Fruit fly (Drosophila melanogaster) whole organism, embryonic: ENCODE measurements around the gene spas.

Experiments used
- ATbp ChIP-seq: fragments of 200-800 bp; sonication (Bioruptor generic); optimal IDR thresholded peaks from 2 replicates; lab custom pipeline; 2017; ENCODE audit warnings: missing biosample characterization, mild to moderate bottlenecking, missing genetic modification characterization, missing genetic modification reagents
- Antp ChIP-seq: fragments of 200-800 bp; sonication (Bioruptor generic); optimal IDR thresholded peaks from 3 replicates; lab custom pipeline; 2016; ENCODE audit warnings: missing biosample characterization, missing genetic modification characterization
- CG10543 ChIP-seq: fragments of 200-800 bp; sonication (Bioruptor generic); optimal IDR thresholded peaks from 3 replicates; lab custom pipeline; 2017; ENCODE audit warnings: missing biosample characterization, mild to moderate bottlenecking, missing genetic modification characterization, moderate library complexity
- CG12391 ChIP-seq: fragments of 200-800 bp; sonication (Bioruptor generic); optimal IDR thresholded peaks from 3 replicates; lab custom pipeline; 2018; ENCODE audit warnings: missing biosample characterization, mild to moderate bottlenecking, missing genetic modification characterization, moderate library complexity
- CG12769 ChIP-seq: fragments of 200-800 bp; sonication (Bioruptor generic); optimal IDR thresholded peaks from 2 replicates; lab custom pipeline; 2019; ENCODE audit warnings: missing biosample characterization, mild to moderate bottlenecking, missing genetic modification characterization, moderate library complexity
- CG15479 ChIP-seq: fragments of 200-800 bp; sonication (Bioruptor generic); optimal IDR thresholded peaks from 3 replicates; lab custom pipeline; 2019; ENCODE audit warnings: missing biosample characterization, mild to moderate bottlenecking, missing genetic modification characterization, moderate library complexity
- CG1602 ChIP-seq: fragments of 200-800 bp; sonication (Bioruptor generic); optimal IDR thresholded peaks from 3 replicates; lab custom pipeline; 2016; ENCODE audit warnings: missing biosample characterization, missing genetic modification characterization
- CG17328 ChIP-seq: fragments of 200-800 bp; sonication (Bioruptor generic); IDR thresholded peaks from 2 replicates; pipeline ENCODE4 v1.3.6; 2022; ENCODE audit warnings: missing biosample characterization, missing genetic modification characterization
- CG17385 ChIP-seq: fragments of 200-800 bp; sonication (Bioruptor generic); optimal IDR thresholded peaks from 3 replicates; lab custom pipeline; 2018; ENCODE audit warnings: missing biosample characterization, mild to moderate bottlenecking, missing genetic modification characterization
- CG17612 ChIP-seq: fragments of 200-800 bp; sonication (Bioruptor generic); IDR thresholded peaks from 2 replicates; pipeline ENCODE4 v1.3.6; 2022; ENCODE audit warnings: missing biosample characterization, missing genetic modification characterization
- CG18599 ChIP-seq: fragments of 200-800 bp; sonication (Bioruptor generic); optimal IDR thresholded peaks from 3 replicates; lab custom pipeline; 2017; ENCODE audit warnings: missing biosample characterization, missing genetic modification characterization, mild to moderate bottlenecking, moderate library complexity, missing genetic modification reagents
- CG2116 ChIP-seq: fragments of 200-800 bp; sonication (Bioruptor generic); optimal IDR thresholded peaks from 3 replicates; lab custom pipeline; 2018; ENCODE audit warnings: missing biosample characterization, mild to moderate bottlenecking, missing genetic modification characterization
- CG3065 ChIP-seq: fragments of 200-800 bp; sonication (Bioruptor generic); optimal IDR thresholded peaks from 2 replicates; lab custom pipeline; 2016; ENCODE audit warnings: missing biosample characterization, missing genetic modification characterization
- CG31365 ChIP-seq: fragments of 200-800 bp; sonication (Bioruptor generic); optimal IDR thresholded peaks from 2 replicates; lab custom pipeline; 2018; ENCODE audit warnings: missing biosample characterization, mild to moderate bottlenecking, missing genetic modification characterization
- CG32532 ChIP-seq: fragments of 200-800 bp; sonication (Bioruptor generic); IDR thresholded peaks from 2 replicates; pipeline ENCODE4 v1.3.6; 2022; ENCODE audit warnings: missing biosample characterization, missing genetic modification characterization
- CG33557 ChIP-seq: fragments of 200-800 bp; sonication (Bioruptor generic); optimal IDR thresholded peaks from 2 replicates; lab custom pipeline; 2019; ENCODE audit warnings: missing biosample characterization, mild to moderate bottlenecking, missing genetic modification characterization, moderate library complexity
- CG3407 ChIP-seq: fragments of 200-800 bp; sonication (Bioruptor generic); optimal IDR thresholded peaks from 2 replicates; lab custom pipeline; 2018; ENCODE audit warnings: missing biosample characterization, mild to moderate bottlenecking, missing genetic modification characterization
- CG43689 ChIP-seq: fragments of 200-800 bp; sonication (Bioruptor generic); IDR thresholded peaks from 2 replicates; pipeline ENCODE4 v1.3.6; 2022; ENCODE audit warnings: missing biosample characterization, missing genetic modification characterization
- CG4617 ChIP-seq: fragments of 200-800 bp; sonication (Bioruptor generic); optimal IDR thresholded peaks from 3 replicates; lab custom pipeline; 2016; ENCODE audit warnings: missing biosample characterization, missing genetic modification characterization, borderline replicate concordance
- CG6689 ChIP-seq: fragments of 200-800 bp; sonication (Bioruptor generic); IDR thresholded peaks from 2 replicates; pipeline ENCODE4 v1.3.6; 2022; ENCODE audit warnings: missing biosample characterization, missing genetic modification characterization
- CG7987 ChIP-seq: fragments of 200-800 bp; sonication (Bioruptor generic); optimal IDR thresholded peaks from 2 replicates; lab custom pipeline; 2018; ENCODE audit warnings: missing biosample characterization, mild to moderate bottlenecking, missing genetic modification characterization, moderate library complexity
- CG8089 ChIP-seq: fragments of 200-800 bp; sonication (Bioruptor generic); optimal IDR thresholded peaks from 3 replicates; lab custom pipeline; 2016; ENCODE audit warnings: missing biosample characterization, missing genetic modification characterization
- CG8290 ChIP-seq, 3 experiments: fragments of 200-800 bp; sonication (Bioruptor generic); optimal IDR thresholded peaks; 2 replicates each; lab custom pipeline; 2016 to 2019; ENCODE audit warnings: missing biosample characterization in 3 of 3, missing genetic modification characterization in 3 of 3, mild to moderate bottlenecking in 2 of 3, moderate library complexity in 1 of 3
- CG8359 ChIP-seq: fragments of 200-800 bp; sonication (Bioruptor generic); optimal IDR thresholded peaks from 2 replicates; lab custom pipeline; 2017; ENCODE audit warnings: missing biosample characterization, mild to moderate bottlenecking, missing genetic modification characterization, borderline replicate concordance
- CG9817 ChIP-seq: fragments of 200-800 bp; sonication (Bioruptor generic); optimal IDR thresholded peaks from 2 replicates; lab custom pipeline; 2018; ENCODE audit warnings: missing biosample characterization, mild to moderate bottlenecking, missing genetic modification characterization, moderate library complexity
- Doc3 ChIP-seq: fragments of 200-800 bp; sonication (Bioruptor generic); IDR thresholded peaks from 3 replicates; pipeline ENCODE4 v1.3.6; 2022; ENCODE audit warnings: missing biosample characterization, missing genetic modification characterization; ENCODE audit not compliant: partially characterized antibody
- HHEX ChIP-seq: fragments of 200-800 bp; sonication (Bioruptor generic); optimal IDR thresholded peaks from 3 replicates; lab custom pipeline; 2017; ENCODE audit warnings: missing biosample characterization, mild to moderate bottlenecking, missing genetic modification characterization, missing genetic modification reagents
- Hand ChIP-seq: fragments of 200-800 bp; sonication (Bioruptor generic); optimal IDR thresholded peaks from 2 replicates; lab custom pipeline; 2017; ENCODE audit warnings: mild to moderate bottlenecking, missing biosample characterization, missing genetic modification reagents, missing genetic modification characterization
- Hr3 ChIP-seq: fragments of 200-800 bp; sonication (Bioruptor generic); optimal IDR thresholded peaks from 3 replicates; lab custom pipeline; 2016; ENCODE audit warnings: missing biosample characterization, missing genetic modification characterization
- Med ChIP-seq: fragments of 200-800 bp; sonication (Bioruptor generic); peaks from one replicate; lab custom pipeline; 2016; ENCODE audit warnings: missing biosample characterization, missing genetic modification characterization, mild to moderate bottlenecking, inconsistent platforms, moderate library complexity
- Side ChIP-seq: fragments of 200-800 bp; sonication (Bioruptor generic); optimal IDR thresholded peaks from 2 replicates; lab custom pipeline; 2016; ENCODE audit warnings: missing biosample characterization, missing genetic modification characterization
- Ssrp ChIP-seq: fragments of 200-800 bp; sonication (Bioruptor generic); optimal IDR thresholded peaks from 2 replicates; lab custom pipeline; 2018; ENCODE audit warnings: missing biosample characterization, mild to moderate bottlenecking, missing genetic modification characterization, moderate library complexity
- Trl ChIP-seq, 3 experiments: fragments of >200 bp in 2 of 3; fragments of 200-800 bp in 1 of 3; sonication (Bioruptor generic) in 1 of 3; optimal IDR thresholded peaks; 2 replicates in 1 of 3; 3 replicates in 2 of 3; lab custom pipeline; 2016 to 2017; ENCODE audit warnings: missing biosample characterization in 1 of 3, missing genetic modification characterization in 1 of 3
- bcd ChIP-seq: fragments of 200-800 bp; sonication (Bioruptor generic); optimal IDR thresholded peaks from 2 replicates; lab custom pipeline; 2017; ENCODE audit warnings: missing biosample characterization, mild to moderate bottlenecking, missing genetic modification characterization
- cato ChIP-seq: fragments of 200-800 bp; sonication (Bioruptor generic); optimal IDR thresholded peaks from 2 replicates; lab custom pipeline; 2016; ENCODE audit warnings: missing biosample characterization, missing genetic modification characterization, borderline replicate concordance
- cg ChIP-seq: fragments of 200-800 bp; sonication (Bioruptor generic); optimal IDR thresholded peaks from 3 replicates; lab custom pipeline; 2019; ENCODE audit warnings: missing biosample characterization, mild to moderate bottlenecking, missing genetic modification characterization, moderate library complexity
- chinmo ChIP-seq: fragments of 200-800 bp; sonication (Bioruptor generic); IDR thresholded peaks from 4 replicates; pipeline ENCODE4 v1.3.6; 2022; ENCODE audit warnings: missing biosample characterization, missing genetic modification characterization; ENCODE audit not compliant: partially characterized antibody
- corto ChIP-seq: fragments of 200-800 bp; sonication (Bioruptor generic); optimal IDR thresholded peaks from 2 replicates; lab custom pipeline; 2016; ENCODE audit warnings: missing biosample characterization, mild to moderate bottlenecking, missing genetic modification characterization, moderate library complexity
- crol ChIP-seq: fragments of 200-800 bp; sonication (Bioruptor generic); IDR thresholded peaks from 2 replicates; pipeline ENCODE4 v1.3.6; 2022; ENCODE audit warnings: missing biosample characterization, missing genetic modification characterization
- gcm ChIP-seq: fragments of 200-800 bp; sonication (Bioruptor generic); optimal IDR thresholded peaks from 2 replicates; lab custom pipeline; 2019; ENCODE audit warnings: missing biosample characterization, mild to moderate bottlenecking, missing genetic modification characterization, moderate library complexity
- insv ChIP-seq, 2 experiments: fragments of 200-800 bp; sonication (Bioruptor generic); optimal IDR thresholded peaks; 3 replicates each; lab custom pipeline; 2016 to 2018; ENCODE audit warnings: missing biosample characterization in 2 of 2, missing genetic modification characterization in 2 of 2
- lab ChIP-seq: fragments of 200-800 bp; sonication (Bioruptor generic); optimal IDR thresholded peaks from 3 replicates; lab custom pipeline; 2017; ENCODE audit warnings: missing biosample characterization, missing genetic modification characterization, mild to moderate bottlenecking, moderate library complexity, missing genetic modification reagents
- mld ChIP-seq: fragments of 200-800 bp; sonication (Bioruptor generic); IDR thresholded peaks from 3 replicates; pipeline ENCODE4 v1.3.6; 2022; ENCODE audit warnings: missing biosample characterization, missing genetic modification characterization; ENCODE audit not compliant: partially characterized antibody
- psq ChIP-seq: fragments of 200-800 bp; sonication (Bioruptor generic); optimal IDR thresholded peaks from 2 replicates; lab custom pipeline; 2017; ENCODE audit warnings: missing biosample characterization, missing genetic modification characterization
- tna ChIP-seq: fragments of 200-800 bp; sonication (Bioruptor generic); IDR thresholded peaks from 2 replicates; pipeline ENCODE4 v1.3.6; 2022; ENCODE audit warnings: missing biosample characterization, missing genetic modification characterization; ENCODE audit not compliant: partially characterized antibody
- z ChIP-seq: fragments of 200-800 bp; sonication (Bioruptor generic); IDR thresholded peaks from 3 replicates; pipeline ENCODE4 v1.3.6; 2022; ENCODE audit warnings: missing biosample characterization, missing genetic modification characterization

Gene spas

dm6 chr3R:24046580-24047225 is 8.7 kb downstream of the spas start (continued):
- no peak for TF ChIP-seq CG43689 (GFP tag; lab: Robert Waterston, UW)
- TF ChIP-seq tna (GFP tag; lab: Robert Waterston, UW): 0 out of 2 replicates have a peak, but pooled peaks have one; percentile 25
- TF ChIP-seq Hand: no peak
- peak; percentile 21 for TF ChIP-seq CG12391 (tag; lab: Kevin White, UChicago)
- TF ChIP-seq CG7987 (GFP tag; lab: Kevin White, UChicago): no peak
- TF ChIP-seq bcd: no peak
- no peak for TF ChIP-seq CG17612 (GFP tag; lab: Robert Waterston, UW)
- TF ChIP-seq cg (GFP tag; lab: Kevin White, UChicago): peak; percentile 79
- TF ChIP-seq Med (GFP tag; lab: Kevin White, UChicago): peak; percentile 77
- no peak for TF ChIP-seq mld (GFP tag; lab: Robert Waterston, UW)
- no peak for TF ChIP-seq CG8359 (GFP tag; lab: Kevin White, UChicago)
- TF ChIP-seq gcm (GFP tag; lab: Kevin White, UChicago): peak; percentile 14
- 0 out of 2 replicates have a peak, but pooled peaks have one; percentile 4 for TF ChIP-seq CG32532 (GFP tag; lab: Robert Waterston, UW)
- no peak for TF ChIP-seq Hr3
- peak; percentile 81 for TF ChIP-seq CG31365 (tag; lab: Kevin White, UChicago)
- TF ChIP-seq CG1602 (GFP tag; lab: Kevin White, UChicago): no peak
- TF ChIP-seq CG17385: peak; percentile 75
- TF ChIP-seq z (GFP tag; lab: Robert Waterston, UW): 0 out of 3 replicates have a peak, but pooled peaks have one; percentile 18
- TF ChIP-seq CG3407 (GFP tag; lab: Kevin White, UChicago): no peak
- 0 out of 4 replicates have a peak, but pooled peaks have one; percentile 26 for TF ChIP-seq chinmo
- no peak for TF ChIP-seq CG8290 (GFP tag; optimal IDR thresholded peaks at IDR 0.05; lab: Kevin White, UChicago)
- TF ChIP-seq CG8290 (tag; optimal IDR thresholded peaks at IDR 0.05; lab: Kevin White, UChicago): peak in 1 of 2 experiments; percentile 18
- TF ChIP-seq Antp (GFP tag; lab: Kevin White, UChicago): no peak
- peak; percentile 58 to 68 for TF ChIP-seq Trl (optimal IDR thresholded peaks at IDR 0.05; lab: Kevin White, UChicago)
- TF ChIP-seq Trl (GFP tag; optimal IDR thresholded peaks at IDR 0.05; lab: Kevin White, UChicago): no peak
- TF ChIP-seq Doc3 (GFP tag; lab: Robert Waterston, UW): 0 out of 3 replicates have a peak, but pooled peaks have one; percentile 25
- TF ChIP-seq CG2116: peak; percentile 87
- TF ChIP-seq CG10543 (GFP tag; lab: Kevin White, UChicago): peak; percentile 24
- TF ChIP-seq CG8089: no peak
- no peak for TF ChIP-seq CG9817 (tag; lab: Kevin White, UChicago)
- peak; percentile 25 for TF ChIP-seq CG18599 (GFP tag; lab: Kevin White, UChicago)
- peak; percentile 27 for TF ChIP-seq CG12769 (tag; lab: Kevin White, UChicago)
- TF ChIP-seq cato (GFP tag; lab: Kevin White, UChicago): no peak
- TF ChIP-seq insv (GFP tag; optimal IDR thresholded peaks at IDR 0.05; lab: Kevin White, UChicago): peak in 1 of 2 experiments; percentile 6
- TF ChIP-seq Ssrp (tag; lab: Kevin White, UChicago): no peak
- no peak for TF ChIP-seq Side (GFP tag; lab: Kevin White, UChicago)
- peak; percentile 86 for TF ChIP-seq CG15479 (GFP tag; lab: Kevin White, UChicago)
- TF ChIP-seq ATbp (GFP tag; lab: Kevin White, UChicago): no peak
- peak; percentile 27 for TF ChIP-seq CG3065
- no peak for TF ChIP-seq lab
- TF ChIP-seq psq (GFP tag; lab: Kevin White, UChicago): peak; percentile 90
- no peak for TF ChIP-seq CG33557 (GFP tag; lab: Kevin White, UChicago)
- no peak for TF ChIP-seq CG17328
- TF ChIP-seq HHEX (GFP tag; lab: Kevin White, UChicago): peak; percentile 8
- peak; percentile 88 for TF ChIP-seq crol (GFP tag; lab: Robert Waterston, UW)
- TF ChIP-seq corto (GFP tag; lab: Kevin White, UChicago): peak; percentile 37
- TF ChIP-seq CG6689: 0 out of 2 replicates have a peak, but pooled peaks have one; percentile 13
- TF ChIP-seq CG4617 (GFP tag; lab: Kevin White, UChicago): peak; percentile 14
